Worm (Caenorhabditis elegans) whole organism, L2 larva: ENCODE data around the gene T23F11.6.

Experiments used
- aly-2 ChIP-seq: fragments of 150-350 bp; optimal IDR thresholded peaks from 2 replicates; lab custom pipeline; 2014; ENCODE audit warnings: missing biosample characterization, missing genetic modification characterization
- gmeb-1 ChIP-seq: fragments of 150-350 bp; optimal IDR thresholded peaks from 2 replicates; lab custom pipeline; 2014; ENCODE audit warnings: missing biosample characterization, missing genetic modification characterization
- nhr-11 ChIP-seq: fragments of 150-350 bp; optimal IDR thresholded peaks from 2 replicates; lab custom pipeline; 2014; ENCODE audit warnings: missing biosample characterization, missing genetic modification characterization
- nhr-237 ChIP-seq: fragments of 150-350 bp; optimal IDR thresholded peaks from 2 replicates; lab custom pipeline; 2014; ENCODE audit warnings: missing biosample characterization, missing genetic modification characterization

DNA sequence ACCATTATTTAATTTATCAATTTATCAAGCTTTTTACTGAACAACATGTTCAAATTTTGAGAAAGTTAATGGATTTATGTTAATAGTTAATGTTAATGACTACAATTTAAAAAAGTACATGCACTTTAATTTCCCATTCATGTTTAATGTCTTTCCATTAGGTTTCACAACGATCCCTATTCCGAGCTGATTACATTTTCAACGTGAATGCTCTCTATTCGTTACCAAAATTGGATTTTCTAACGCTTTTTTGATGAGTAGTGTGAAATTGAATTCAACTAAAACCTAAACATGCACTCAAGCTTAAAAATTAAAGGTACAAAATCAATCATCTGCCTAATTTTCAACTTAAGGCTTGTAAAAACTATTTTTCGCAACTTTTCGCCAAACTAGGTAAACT lies 9.7 kb upstream of the T23F11.6 start:
- no peak for TF ChIP-seq nhr-11 (tag; lab: Kevin White, UChicago)
- no peak for TF ChIP-seq aly-2 (tag; lab: Kevin White, UChicago)
- no peak for TF ChIP-seq nhr-237 (tag; lab: Kevin White, UChicago)
- TF ChIP-seq gmeb-1 (tag; lab: Kevin White, UChicago) = no peak
